Worm (Caenorhabditis elegans) whole organism, L4 larva: ENCODE measurements around the gene sru-48.
A peak's percentile ranks its signal among the peaks of the same experiment; 100 is the strongest.

ENCODE experiments used
- F26F4.8 ChIP-seq: fragments of 200-800 bp; sonication (Bioruptor generic); conservative IDR thresholded peaks from 2 replicates; pipeline ENCODE4 v1.3.6; 2022; ENCODE audit warnings: missing genetic modification characterization, missing compliant biosample characterization
- F37D6.2 ChIP-seq: sonication (generic microtip); optimal IDR thresholded peaks from 2 replicates; lab custom pipeline; 2016; ENCODE audit warnings: mild to moderate bottlenecking, missing genetic modification characterization, missing compliant biosample characterization
- F44E2.7 ChIP-seq: fragments of 200-800 bp; sonication (Bioruptor generic); IDR thresholded peaks from 2 replicates; pipeline ENCODE4 v2.1.2; 2022; ENCODE audit warnings: missing genetic modification characterization, missing compliant biosample characterization
- F49E8.2 ChIP-seq: sonication (generic microtip); optimal IDR thresholded peaks from 2 replicates; lab custom pipeline; 2016; ENCODE audit warnings: missing compliant biosample characterization, mild to moderate bottlenecking, missing genetic modification characterization, borderline replicate concordance
- R02D3.7 ChIP-seq: fragments of 150-350 bp; sonication (generic microtip); optimal IDR thresholded peaks from 3 replicates; lab custom pipeline; 2014; ENCODE audit warnings: missing biosample characterization, missing genetic modification characterization
- Y105C5A.15 ChIP-seq: fragments of 200-800 bp; sonication (Bioruptor generic); IDR thresholded peaks from 2 replicates; pipeline ENCODE4 v1.3.6; 2022; ENCODE audit warnings: missing genetic modification characterization, missing compliant biosample characterization
- Y48G9A.11 ChIP-seq: fragments of 200-800 bp; sonication (Bioruptor generic); IDR thresholded peaks from 2 replicates; pipeline ENCODE4 v1.3.6; 2022; ENCODE audit warnings: missing genetic modification reagents, missing genetic modification characterization, missing compliant biosample characterization
- ZK337.2 ChIP-seq: fragments of 200-800 bp; sonication (Bioruptor generic); IDR thresholded peaks from 2 replicates; pipeline ENCODE4 v1.3.6; 2022; ENCODE audit warnings: missing genetic modification reagents, missing genetic modification characterization, missing compliant biosample characterization
- ZK546.5 ChIP-seq, 2 experiments: sonication (generic microtip); optimal IDR thresholded peaks; 2 replicates each; lab custom pipeline; 2017; ENCODE audit warnings: missing biosample characterization in 2 of 2, missing genetic modification characterization in 2 of 2
- aha-1 ChIP-seq: fragments of 150-350 bp; peaks from one replicate; lab custom pipeline; 2014; ENCODE audit warnings: missing biosample characterization, missing genetic modification characterization
- ceh-20 ChIP-seq: fragments of 200-800 bp; sonication (Bioruptor generic); IDR thresholded peaks from 2 replicates; pipeline ENCODE4 v1.3.6; 2022; ENCODE audit warnings: missing genetic modification reagents, missing genetic modification characterization, missing compliant biosample characterization
- ceh-28 ChIP-seq: fragments of 150-350 bp; optimal IDR thresholded peaks from 2 replicates; lab custom pipeline; 2014; ENCODE audit warnings: missing biosample characterization, missing genetic modification reagents, missing genetic modification characterization
- ceh-32 ChIP-seq: sonication (generic microtip); optimal IDR thresholded peaks from 2 replicates; lab custom pipeline; 2016; ENCODE audit warnings: mild to moderate bottlenecking, missing genetic modification characterization, missing compliant biosample characterization; ENCODE audit not compliant: poor library complexity
- ceh-82 ChIP-seq: sonication (generic microtip); optimal IDR thresholded peaks from 2 replicates; lab custom pipeline; 2017; ENCODE audit warnings: missing biosample characterization, missing genetic modification characterization
- ctbp-1 ChIP-seq: fragments of 200-800 bp; sonication (Bioruptor generic); IDR thresholded peaks from 2 replicates; pipeline ENCODE4 v1.3.6; 2022; ENCODE audit warnings: missing genetic modification reagents, missing genetic modification characterization, missing compliant biosample characterization
- daf-16 ChIP-seq, 3 experiments: sonication (generic microtip); optimal IDR thresholded peaks; 2 replicates each; lab custom pipeline; 2016 to 2017; ENCODE audit warnings: missing genetic modification characterization in 3 of 3, missing genetic modification reagents in 3 of 3, mild to moderate bottlenecking in 2 of 3, missing compliant biosample characterization in 2 of 3, missing biosample characterization in 1 of 3, moderate library complexity in 1 of 3
- daf-8 ChIP-seq: fragments of 200-800 bp; sonication (Bioruptor generic); IDR thresholded peaks from 2 replicates; pipeline ENCODE4 v1.3.6; 2022; ENCODE audit warnings: missing genetic modification characterization, missing compliant biosample characterization
- duxl-1 ChIP-seq: sonication (generic microtip); optimal IDR thresholded peaks from 2 replicates; lab custom pipeline; 2016; ENCODE audit warnings: mild to moderate bottlenecking, missing genetic modification characterization, moderate library complexity, missing compliant biosample characterization; ENCODE audit not compliant: poor library complexity
- fkh-10 ChIP-seq: fragments of 150-350 bp; optimal IDR thresholded peaks from 2 replicates; lab custom pipeline; 2014; ENCODE audit warnings: missing biosample characterization, missing genetic modification reagents, missing genetic modification characterization
- gei-8 ChIP-seq: fragments of 200-800 bp; sonication (Bioruptor generic); optimal IDR thresholded peaks from 2 replicates; lab custom pipeline; 2018; ENCODE audit warnings: mild to moderate bottlenecking, missing genetic modification characterization, missing compliant biosample characterization
- hlh-11 ChIP-seq: fragments of 200-800 bp; sonication (Bioruptor generic); optimal IDR thresholded peaks from 2 replicates; lab custom pipeline; 2018; ENCODE audit warnings: mild to moderate bottlenecking, missing genetic modification characterization, missing compliant biosample characterization
- hmg-1.1 ChIP-seq: fragments of 200-800 bp; sonication (Bioruptor generic); IDR thresholded peaks from 2 replicates; pipeline ENCODE4 v1.3.6; 2022; ENCODE audit warnings: missing genetic modification reagents, missing genetic modification characterization, missing compliant biosample characterization
- lin-15B ChIP-seq: fragments of 150-350 bp; sonication (generic microtip); optimal IDR thresholded peaks from 3 replicates; lab custom pipeline; 2014; ENCODE audit warnings: missing biosample characterization, missing genetic modification characterization
- lin-29 ChIP-seq: fragments of 200-800 bp; sonication (Bioruptor generic); IDR thresholded peaks from 2 replicates; pipeline ENCODE4 v1.3.6; 2022; ENCODE audit warnings: missing genetic modification reagents, missing genetic modification characterization, missing compliant biosample characterization
- lir-3 ChIP-seq: sonication (generic microtip); optimal IDR thresholded peaks from 2 replicates; lab custom pipeline; 2016; ENCODE audit warnings: mild to moderate bottlenecking, missing genetic modification characterization, missing compliant biosample characterization
- lsy-2 ChIP-seq, 2 experiments: fragments of 150-350 bp in 1 of 2; sonication (generic microtip) in 1 of 2; optimal IDR thresholded peaks; 2 replicates each; lab custom pipeline; 2014 to 2017; ENCODE audit warnings: missing biosample characterization in 2 of 2, missing genetic modification characterization in 2 of 2
- madf-9 ChIP-seq: fragments of 200-800 bp; sonication (Bioruptor generic); conservative IDR thresholded peaks from 2 replicates; pipeline ENCODE4 v1.3.6; 2022; ENCODE audit warnings: missing genetic modification reagents, missing genetic modification characterization, missing compliant biosample characterization
- mep-1 ChIP-seq: fragments of 150-350 bp; sonication (generic microtip); optimal IDR thresholded peaks from 3 replicates; lab custom pipeline; 2014; ENCODE audit warnings: missing biosample characterization, missing genetic modification characterization
- mes-2 ChIP-seq: sonication (generic microtip); optimal IDR thresholded peaks from 2 replicates; lab custom pipeline; 2016; ENCODE audit warnings: missing genotype, mild to moderate bottlenecking, missing genetic modification characterization, missing compliant biosample characterization; ENCODE audit not compliant: poor library complexity, severe bottlenecking
- nhr-10 ChIP-seq: fragments of 150-350 bp; optimal IDR thresholded peaks from 2 replicates; lab custom pipeline; 2014; ENCODE audit warnings: missing biosample characterization, missing genetic modification characterization
- nhr-102 ChIP-seq: sonication (generic microtip); optimal IDR thresholded peaks from 2 replicates; lab custom pipeline; 2016; ENCODE audit warnings: mild to moderate bottlenecking, missing genetic modification characterization, moderate library complexity, missing compliant biosample characterization
- nhr-11 ChIP-seq: fragments of 150-350 bp; optimal IDR thresholded peaks from 2 replicates; lab custom pipeline; 2014; ENCODE audit warnings: missing biosample characterization, missing genetic modification characterization
- nhr-25 ChIP-seq: sonication (generic microtip); optimal IDR thresholded peaks from 2 replicates; lab custom pipeline; 2017; ENCODE audit warnings: missing genetic modification characterization, mild to moderate bottlenecking, missing compliant biosample characterization, antibody characterized with exemption, moderate library complexity, borderline replicate concordance; ENCODE audit not compliant: insufficient read depth
- nhr-41 ChIP-seq: fragments of 200-800 bp; sonication (Bioruptor generic); IDR thresholded peaks from 2 replicates; pipeline ENCODE4 v1.3.6; 2022; ENCODE audit warnings: missing genetic modification reagents, missing genetic modification characterization, missing compliant biosample characterization
- nhr-42 ChIP-seq: fragments of 200-800 bp; sonication (Bioruptor generic); IDR thresholded peaks from 2 replicates; pipeline ENCODE4 v1.3.6; 2022; ENCODE audit warnings: missing genetic modification characterization, missing compliant biosample characterization
- nhr-76 ChIP-seq: fragments of 150-350 bp; optimal IDR thresholded peaks from 2 replicates; lab custom pipeline; 2014; ENCODE audit warnings: missing biosample characterization, missing genetic modification characterization
- php-3 ChIP-seq: fragments of 200-800 bp; sonication (Bioruptor generic); IDR thresholded peaks from 2 replicates; pipeline ENCODE4 v1.3.6; 2022; ENCODE audit warnings: missing genetic modification reagents, missing genetic modification characterization, missing compliant biosample characterization
- sdz-12 ChIP-seq: fragments of 200-800 bp; sonication (Bioruptor generic); optimal IDR thresholded peaks from 2 replicates; lab custom pipeline; 2018; ENCODE audit warnings: mild to moderate bottlenecking, missing genetic modification characterization, missing compliant biosample characterization
- set-16 ChIP-seq: fragments of 200-800 bp; sonication (Bioruptor generic); IDR thresholded peaks from 2 replicates; pipeline ENCODE4 v1.3.6; 2022; ENCODE audit warnings: missing genetic modification reagents, missing genetic modification characterization, missing compliant biosample characterization
- skn-1 ChIP-seq: fragments of 150-350 bp; optimal IDR thresholded peaks from 2 replicates; lab custom pipeline; 2014; ENCODE audit warnings: missing biosample characterization, missing genetic modification characterization
- spr-3 ChIP-seq: fragments of 200-800 bp; sonication (Bioruptor generic); optimal IDR thresholded peaks from 2 replicates; lab custom pipeline; 2018; ENCODE audit warnings: mild to moderate bottlenecking, missing genetic modification characterization, missing compliant biosample characterization
- tra-1 ChIP-seq: fragments of 200-800 bp; sonication (Bioruptor generic); IDR thresholded peaks from 2 replicates; pipeline ENCODE4 v1.3.6; 2022; ENCODE audit warnings: missing genetic modification reagents, missing genetic modification characterization, missing compliant biosample characterization
- unc-62 ChIP-seq, 3 experiments: fragments of 150-350 bp in 1 of 3; sonication (generic microtip); optimal IDR thresholded peaks in 2 of 3; peaks in 1 of 3; 1 replicate in 1 of 3; 2 replicates in 2 of 3; lab custom pipeline; 2014 to 2017; ENCODE audit warnings: missing biosample characterization in 3 of 3, missing genetic modification characterization in 3 of 3, missing genetic modification reagents in 3 of 3, missing genotype in 1 of 3
- zfp-3 ChIP-seq: fragments of 200-800 bp; sonication (Bioruptor generic); conservative IDR thresholded peaks from 2 replicates; pipeline ENCODE4 v1.3.6; 2022; ENCODE audit warnings: missing genetic modification reagents, missing genetic modification characterization, missing compliant biosample characterization
- ztf-11 ChIP-seq: fragments of 150-350 bp; optimal IDR thresholded peaks from 2 replicates; lab custom pipeline; 2014; ENCODE audit warnings: missing biosample characterization, missing genetic modification characterization
- ztf-7 ChIP-seq: fragments of 150-350 bp; optimal IDR thresholded peaks from 2 replicates; lab custom pipeline; 2014; ENCODE audit warnings: missing biosample characterization, missing genetic modification characterization

Gene sru-48

DNA sequence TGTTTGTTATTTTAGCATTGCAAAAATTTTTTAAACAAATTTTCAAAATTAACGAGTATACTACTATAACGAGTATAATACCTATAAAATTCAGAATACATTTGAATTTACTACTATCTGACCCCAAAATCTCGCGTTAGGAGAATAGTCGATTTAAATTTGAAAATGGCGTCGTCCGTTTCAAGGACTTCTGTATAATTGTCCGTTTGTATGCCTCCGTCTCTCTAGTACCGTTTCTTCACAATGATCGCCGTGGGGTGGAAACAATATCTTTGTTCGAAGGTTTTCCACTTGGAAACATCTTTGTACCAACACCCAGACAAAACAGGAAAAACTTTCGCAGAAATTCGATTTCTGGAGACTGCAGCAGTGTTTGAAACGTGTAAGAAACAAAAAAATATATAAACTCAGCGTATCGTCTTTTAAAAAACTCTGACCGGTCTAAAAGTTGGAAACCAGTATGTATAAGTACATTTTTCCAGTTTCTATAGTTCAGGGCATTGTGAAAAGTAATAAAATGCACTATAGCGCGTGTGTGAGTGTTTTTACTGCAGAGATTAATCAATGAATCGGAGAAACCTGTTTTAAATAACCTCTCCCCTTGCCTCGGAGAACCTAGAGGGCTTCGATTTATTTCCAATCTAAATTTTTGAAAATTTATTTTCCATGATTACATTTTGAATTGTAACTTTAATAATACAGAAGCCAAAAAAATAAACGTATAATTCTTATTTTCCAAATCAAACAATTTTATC lies 42.1 kb upstream of the sru-48 start:
- no peak for TF ChIP-seq nhr-25 (tag; lab: Kevin White, UChicago)
- no peak for TF ChIP-seq ceh-32 (tag; lab: Kevin White, UChicago)
- peak; percentile 69 for TF ChIP-seq aha-1 (tag; lab: Kevin White, UChicago)
- no peak for TF ChIP-seq daf-8 (GFP tag; lab: Robert Waterston, UW)
- no peak for TF ChIP-seq ztf-7 (tag; lab: Kevin White, UChicago)
- no peak for TF ChIP-seq R02D3.7 (tag; lab: Kevin White, UChicago)
- TF ChIP-seq ctbp-1 (GFP tag; lab: Robert Waterston, UW): no peak
- TF ChIP-seq tra-1: no peak
- TF ChIP-seq, all 104 proteins: peak for 1

DNA sequence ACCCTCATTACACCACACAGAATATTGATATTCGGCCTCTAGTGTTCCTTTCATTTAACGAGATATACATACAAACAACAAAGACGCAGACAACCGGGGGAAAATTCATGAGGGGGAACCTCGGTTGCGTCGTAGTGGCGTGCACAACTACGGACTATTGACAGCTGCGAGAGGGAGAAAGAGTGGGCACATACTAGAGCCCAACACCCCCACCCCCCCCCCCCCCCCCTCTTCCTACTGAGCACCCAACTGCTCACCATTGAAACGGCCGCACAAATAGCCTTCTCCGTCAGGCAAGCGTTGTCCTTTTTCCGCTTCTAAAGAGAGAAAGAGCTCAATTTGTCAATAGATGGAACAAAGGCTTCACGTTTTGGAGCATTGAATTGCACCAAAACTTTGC lies 39.8 kb upstream of the sru-48 start:
- no peak for TF ChIP-seq nhr-42 (GFP tag; lab: Robert Waterston, UW)
- no peak for TF ChIP-seq nhr-102 (tag; lab: Kevin White, UChicago)
- no peak for TF ChIP-seq mes-2
- no peak for TF ChIP-seq lir-3 (tag; lab: Kevin White, UChicago)
- no peak for TF ChIP-seq F37D6.2 (tag; lab: Kevin White, UChicago)
- peak in 1 of 2 experiments; percentile 42 for TF ChIP-seq unc-62 (GFP tag; optimal IDR thresholded peaks at IDR 0.05 in 1 of 2; lab: Kevin White, UChicago)
- no peak for TF ChIP-seq unc-62 (tag; optimal IDR thresholded peaks at IDR 0.05; lab: Kevin White, UChicago)
- no peak for TF ChIP-seq nhr-10 (tag; lab: Kevin White, UChicago)
- no peak for TF ChIP-seq nhr-76
- TF ChIP-seq lin-29 (GFP tag; lab: Robert Waterston, UW): no peak
- no peak for TF ChIP-seq ZK337.2 (GFP tag; lab: Robert Waterston, UW)
- TF ChIP-seq spr-3 (GFP tag; lab: Kevin White, UChicago): no peak
- TF ChIP-seq nhr-11 (tag; lab: Kevin White, UChicago): no peak
- TF ChIP-seq sdz-12: no peak
- no peak for TF ChIP-seq ceh-20 (GFP tag; lab: Robert Waterston, UW)
- TF ChIP-seq nhr-41 (GFP tag; lab: Robert Waterston, UW): no peak
- no peak for TF ChIP-seq madf-9 (GFP tag; lab: Robert Waterston, UW)
- TF ChIP-seq gei-8 (GFP tag; lab: Kevin White, UChicago): no peak
- TF ChIP-seq duxl-1 (tag; lab: Kevin White, UChicago): no peak
- 0 out of 2 replicates have a peak, but pooled peaks have one; percentile 24 for TF ChIP-seq tra-1
- TF ChIP-seq ctbp-1 (GFP tag; lab: Robert Waterston, UW): peak; percentile 42; the same call in 1 of the 2 replicates
- TF ChIP-seq ztf-7 (tag; lab: Kevin White, UChicago): no peak
- TF ChIP-seq daf-16 (GFP tag; optimal IDR thresholded peaks at IDR 0.05; lab: Kevin White, UChicago): no peak
- no peak for TF ChIP-seq daf-16 (tag; optimal IDR thresholded peaks at IDR 0.05; lab: Kevin White, UChicago)
- peak; percentile 80 for TF ChIP-seq hmg-1.1 (GFP tag; lab: Robert Waterston, UW)
- TF ChIP-seq Y48G9A.11 (GFP tag; lab: Robert Waterston, UW): no peak
- TF ChIP-seq php-3: no peak
- TF ChIP-seq mep-1 (tag; lab: Kevin White, UChicago): peak; percentile 37
- TF ChIP-seq F26F4.8: no peak
- no peak for TF ChIP-seq zfp-3 (GFP tag; lab: Robert Waterston, UW)
- TF ChIP-seq skn-1 (tag; lab: Kevin White, UChicago): no peak
- no peak for TF ChIP-seq F49E8.2 (tag; lab: Kevin White, UChicago)
- TF ChIP-seq ceh-28 (tag; lab: Kevin White, UChicago): no peak
- peak; percentile 50 for TF ChIP-seq hlh-11 (tag; lab: Kevin White, UChicago)
- TF ChIP-seq set-16 (GFP tag; lab: Robert Waterston, UW): peak; percentile 85; the same call in 1 of the 2 replicates
- TF ChIP-seq ztf-11 (tag; lab: Kevin White, UChicago): no peak
- TF ChIP-seq lsy-2 (tag; optimal IDR thresholded peaks at IDR 0.05; lab: Kevin White, UChicago): no peak
- TF ChIP-seq Y105C5A.15: no peak
- TF ChIP-seq aha-1 (tag; lab: Kevin White, UChicago): no peak
- TF ChIP-seq fkh-10 (GFP tag; lab: Kevin White, UChicago): no peak
- TF ChIP-seq lin-15B (tag; lab: Kevin White, UChicago): no peak
- no peak for TF ChIP-seq ZK546.5 (tag; optimal IDR thresholded peaks at IDR 0.05; lab: Kevin White, UChicago)
- no peak for TF ChIP-seq F44E2.7 (GFP tag; lab: Robert Waterston, UW)
- TF ChIP-seq ceh-82 (tag; lab: Kevin White, UChicago): no peak
